Fruit fly (Drosophila melanogaster): ENCODE measurements around the gene emb.

Gene emb

dm6 chr2L:8364006-8364956, 39.1 kb upstream of the emb start, which contains the start of the genes RpS13 and CSN8 (continued):
- TF ChIP-seq Camta (GFP tag; optimal IDR thresholded peaks at IDR 0.05) (no peak), Dp (GFP tag; optimal IDR thresholded peaks at IDR 0.05) (peak; percentile 34), CG15011 (GFP tag; optimal IDR thresholded peaks at IDR 0.05) (no peak), CG17359 (tag; optimal IDR thresholded peaks at IDR 0.05) (peak; percentile 10), vnd (GFP tag; IDR thresholded peaks at IDR 0.05; ENCODE audit: partially characterized antibody) (peak; percentile 90), Jarid2 (GFP tag; optimal IDR thresholded peaks at IDR 0.05) (peak; percentile 36), CG15601 (tag; optimal IDR thresholded peaks at IDR 0.05) (peak; percentile 31), abd-A (tag; optimal IDR thresholded peaks at IDR 0.05) (peak; percentile 35), CG34422 (GFP tag; IDR thresholded peaks at IDR 0.05) (peak; percentile 62; the same call in 1 of the 3 replicates), CG8281 (tag; optimal IDR thresholded peaks at IDR 0.05) (no peak), CG7839 (tag; optimal IDR thresholded peaks at IDR 0.05) (peak; percentile 10), sna (GFP tag; IDR thresholded peaks at IDR 0.05; ENCODE audit: partially characterized antibody) (peak; percentile 95), CG8388 (GFP tag; optimal IDR thresholded peaks at IDR 0.05) (peak; percentile 7), Ets97D (GFP tag; optimal IDR thresholded peaks at IDR 0.05) (peak; percentile 95), ci (GFP tag; IDR thresholded peaks at IDR 0.05) (0 out of 3 replicates have a peak, but pooled peaks have one; percentile 15), Mes4 (GFP tag; optimal IDR thresholded peaks at IDR 0.05) (peak; percentile 26), cg (GFP tag; optimal IDR thresholded peaks at IDR 0.05) (peak; percentile 16), CG11456 (GFP tag; IDR thresholded peaks at IDR 0.05) (no peak), CG16815 (GFP tag; optimal IDR thresholded peaks at IDR 0.05) (no peak), Hmr (GFP tag; optimal IDR thresholded peaks at IDR 0.05) (peak; percentile 56), TFAM (GFP tag; optimal IDR thresholded peaks at IDR 0.05) (no peak), CG12659 (GFP tag; optimal IDR thresholded peaks at IDR 0.05) (peak; percentile 75), repo (GFP tag; optimal IDR thresholded peaks at IDR 0.05) (no peak), CG17385 (GFP tag; optimal IDR thresholded peaks at IDR 0.05) (peak; percentile 29), PHDP (tag; optimal IDR thresholded peaks at IDR 0.05) (peak; percentile 23), Rfx (GFP tag; IDR thresholded peaks at IDR 0.05) (peak; percentile 43), pzg (GFP tag; optimal IDR thresholded peaks at IDR 0.05) (peak; percentile 90), CG17912 (GFP tag; optimal IDR thresholded peaks at IDR 0.05) (peak; percentile 16), CG17568 (GFP tag; optimal IDR thresholded peaks at IDR 0.05) (peak; percentile 33), CG32767 (GFP tag; IDR thresholded peaks at IDR 0.05) (0 out of 2 replicates have a peak, but pooled peaks have one; percentile 17), CHES-1-like (GFP tag; optimal IDR thresholded peaks at IDR 0.05) (peak; percentile 8), Drgx (GFP tag; IDR thresholded peaks at IDR 0.05) (peak; percentile 16; the same call in 1 of the 2 replicates), Pdp1 (GFP tag; optimal IDR thresholded peaks at IDR 0.05) (peak in 1 of 2 experiments; percentile 9), inv (GFP tag; IDR thresholded peaks at IDR 0.05; ENCODE audit: partially characterized antibody) (peak; percentile 88), Med (GFP tag) (peak; percentile 61), CoRest (tag; optimal IDR thresholded peaks at IDR 0.05) (peak; percentile 17), Dref (GFP tag; IDR thresholded peaks at IDR 0.05) (peak; percentile 75), Spps (tag; optimal IDR thresholded peaks at IDR 0.05) (no peak), CG18599 (GFP tag; optimal IDR thresholded peaks at IDR 0.05) (peak; percentile 20), Doc3 (GFP tag; IDR thresholded peaks at IDR 0.05; ENCODE audit: partially characterized antibody) (peak; percentile 93), twi (tag; optimal IDR thresholded peaks at IDR 0.05) (peak; percentile 35), Lhr (GFP tag; optimal IDR thresholded peaks at IDR 0.05) (peak; percentile 57), Atf6 (GFP tag; IDR thresholded peaks at IDR 0.05) (peak; percentile 45; the same call in 1 of the 2 replicates), row (GFP tag; IDR thresholded peaks at IDR 0.05) (peak; percentile 49), knrl (GFP tag; IDR thresholded peaks at IDR 0.05; ENCODE audit: partially characterized antibody) (peak; percentile 95), lov (optimal IDR thresholded peaks at IDR 0.05) (no peak), lov (GFP tag; IDR thresholded peaks at IDR 0.05) (no peak)
